Worm (Caenorhabditis elegans) whole organism, early embryonic: ENCODE data around the gene cpr-2.
A peak's percentile ranks its signal among the peaks of the same experiment; 100 is the strongest.

Experiments
- B0310.2 ChIP-seq: sonication (generic microtip); optimal IDR thresholded peaks from 2 replicates; lab custom pipeline; 2016; ENCODE audit warnings: mild to moderate bottlenecking, missing genetic modification characterization, missing compliant biosample characterization
- F13C5.2 ChIP-seq: sonication (generic microtip); optimal IDR thresholded peaks from 2 replicates; lab custom pipeline; 2017; ENCODE audit warnings: mild to moderate bottlenecking, missing genetic modification characterization, inconsistent platforms, missing compliant biosample characterization
- aly-1 ChIP-seq: sonication (generic microtip); optimal IDR thresholded peaks from 2 replicates; lab custom pipeline; 2016; ENCODE audit warnings: missing genetic modification characterization, missing compliant biosample characterization
- ama-1 ChIP-seq: fragments of 150-350 bp; optimal IDR thresholded peaks from 2 replicates; lab custom pipeline; 2014
- ceh-13 ChIP-seq: fragments of 200-800 bp; sonication (Bioruptor generic); optimal IDR thresholded peaks from 2 replicates; lab custom pipeline; 2018; ENCODE audit warnings: mild to moderate bottlenecking, missing genetic modification characterization, missing compliant biosample characterization
- ceh-36 ChIP-seq: sonication (generic microtip); optimal IDR thresholded peaks from 2 replicates; lab custom pipeline; 2016; ENCODE audit warnings: missing genetic modification characterization, inconsistent platforms, missing compliant biosample characterization
- ets-7 ChIP-seq: sonication (generic microtip); optimal IDR thresholded peaks from 2 replicates; lab custom pipeline; 2016; ENCODE audit warnings: missing genotype, missing genetic modification characterization, missing compliant biosample characterization
- flt-1 ChIP-seq: fragments of 200-800 bp; sonication (Bioruptor generic); IDR thresholded peaks from 2 replicates; pipeline ENCODE4 v1.3.6; 2022; ENCODE audit warnings: missing genetic modification characterization, missing compliant biosample characterization
- hmbx-1 ChIP-seq: sonication (generic microtip); optimal IDR thresholded peaks from 2 replicates; lab custom pipeline; 2016; ENCODE audit warnings: mild to moderate bottlenecking, missing genetic modification characterization, missing compliant biosample characterization
- hmg-4 ChIP-seq: fragments of 200-800 bp; sonication (Bioruptor generic); optimal IDR thresholded peaks from 2 replicates; lab custom pipeline; 2018; ENCODE audit warnings: mild to moderate bottlenecking, missing genetic modification characterization, missing compliant biosample characterization
- hnd-1 ChIP-seq: sonication (generic microtip); optimal IDR thresholded peaks from 2 replicates; lab custom pipeline; 2016; ENCODE audit warnings: missing genetic modification characterization, missing compliant biosample characterization
- pes-1 ChIP-seq: fragments of 200-800 bp; sonication (Bioruptor generic); IDR thresholded peaks from 2 replicates; pipeline ENCODE4 v1.3.6; 2022; ENCODE audit warnings: missing genetic modification reagents, missing genetic modification characterization, missing compliant biosample characterization
- scrt-1 ChIP-seq: fragments of 200-800 bp; sonication (Bioruptor generic); IDR thresholded peaks from 2 replicates; pipeline ENCODE4 v1.3.6; 2022; ENCODE audit warnings: missing genetic modification characterization, missing compliant biosample characterization
- sea-1 ChIP-seq: fragments of 200-800 bp; sonication (Bioruptor generic); conservative IDR thresholded peaks from 2 replicates; pipeline ENCODE4 v1.3.6; 2022; ENCODE audit warnings: missing genetic modification characterization, missing compliant biosample characterization
- tbx-11 ChIP-seq: fragments of 200-800 bp; sonication (Bioruptor generic); IDR thresholded peaks from 2 replicates; pipeline ENCODE4 v1.3.6; 2022; ENCODE audit warnings: missing genetic modification characterization, missing compliant biosample characterization
- tbx-37 ChIP-seq: fragments of 200-800 bp; sonication (Bioruptor generic); conservative IDR thresholded peaks from 2 replicates; pipeline ENCODE4 v1.3.6; 2022; ENCODE audit warnings: missing genetic modification reagents, missing genetic modification characterization, missing compliant biosample characterization
- tra-4 ChIP-seq: sonication (generic microtip); optimal IDR thresholded peaks from 2 replicates; lab custom pipeline; 2017; ENCODE audit warnings: missing genetic modification characterization, missing compliant biosample characterization

Gene cpr-2

ce11 chrV:16565639-16566038, 31.7 kb upstream of the cpr-2 start, which contains the start of gene sru-45:
TSS of gene sru-45 (plus strand) at chrV:16565939.
- TF ChIP-seq hmg-4 (GFP tag; lab: Kevin White, UChicago) (no peak), B0310.2 (tag; lab: Kevin White, UChicago) (no peak), ets-7 (tag; lab: Kevin White, UChicago) (no peak), aly-1 (tag; lab: Kevin White, UChicago) (no peak), tra-4 (tag; lab: Kevin White, UChicago) (no peak), ceh-36 (tag; lab: Kevin White, UChicago) (no peak), sea-1 (GFP tag; lab: Robert Waterston, UW) (no peak), hnd-1 (tag; lab: Kevin White, UChicago) (no peak), F13C5.2 (tag; lab: Kevin White, UChicago) (no peak), tbx-11 (GFP tag; lab: Robert Waterston, UW) (no peak), flt-1 (GFP tag; lab: Robert Waterston, UW) (no peak), tbx-37 (GFP tag; lab: Robert Waterston, UW) (no peak), hmbx-1 (tag; lab: Kevin White, UChicago) (no peak), scrt-1 (GFP tag; lab: Robert Waterston, UW) (no peak), ceh-13 (GFP tag; lab: Kevin White, UChicago) (no peak)

- TF ChIP-seq scrt-1 (GFP tag; lab: Robert Waterston, UW), result peak; percentile 82
- TF ChIP-seq ets-7 (tag; lab: Kevin White, UChicago), result peak; percentile 2
- TF ChIP-seq tbx-37 (GFP tag; lab: Robert Waterston, UW), result peak; percentile 79
- TF ChIP-seq hmbx-1 (tag; lab: Kevin White, UChicago), result no peak
- peak; percentile 16 for TF ChIP-seq aly-1 (tag; lab: Kevin White, UChicago)
- no peak for TF ChIP-seq flt-1 (GFP tag; lab: Robert Waterston, UW)
- peak; percentile 41 for TF ChIP-seq ceh-13 (GFP tag; lab: Kevin White, UChicago)
- TF ChIP-seq tbx-11 (GFP tag; lab: Robert Waterston, UW), result peak; percentile 74
- peak; percentile 5 for TF ChIP-seq B0310.2 (tag; lab: Kevin White, UChicago)
- TF ChIP-seq hmg-4 (GFP tag; lab: Kevin White, UChicago), result peak; percentile 49
- TF ChIP-seq hnd-1 (tag; lab: Kevin White, UChicago), result peak; percentile 13
- peak; percentile 92 for TF ChIP-seq pes-1
- TF ChIP-seq tra-4 (tag; lab: Kevin White, UChicago), result no peak
- peak; percentile 54; the same call in 1 of the 2 replicates for TF ChIP-seq sea-1 (GFP tag; lab: Robert Waterston, UW)
Measured at ce11 chrV:16552929-16553328, 19.0 kb upstream of the cpr-2 start, which contains the start of gene Y32B12B.4. TSS of gene Y32B12B.4 (plus strand) at chrV:16553327.

- TF ChIP-seq hmbx-1 (tag; lab: Kevin White, UChicago), result no peak
- no peak for TF ChIP-seq tbx-37 (GFP tag; lab: Robert Waterston, UW)
- TF ChIP-seq sea-1 (GFP tag; lab: Robert Waterston, UW), result no peak
- no peak for TF ChIP-seq ceh-13 (GFP tag; lab: Kevin White, UChicago)
- no peak for TF ChIP-seq tbx-11 (GFP tag; lab: Robert Waterston, UW)
- TF ChIP-seq F13C5.2 (tag; lab: Kevin White, UChicago), result no peak
- no peak for TF ChIP-seq aly-1 (tag; lab: Kevin White, UChicago)
- TF ChIP-seq ceh-36 (tag; lab: Kevin White, UChicago), result no peak
- no peak for TF ChIP-seq tra-4 (tag; lab: Kevin White, UChicago)
- TF ChIP-seq B0310.2 (tag; lab: Kevin White, UChicago), result no peak
- TF ChIP-seq flt-1 (GFP tag; lab: Robert Waterston, UW), result no peak
- no peak for TF ChIP-seq ets-7 (tag; lab: Kevin White, UChicago)
- no peak for TF ChIP-seq scrt-1 (GFP tag; lab: Robert Waterston, UW)
- no peak for TF ChIP-seq hmg-4 (GFP tag; lab: Kevin White, UChicago)
Measured at ce11 chrV:16550680-16551079, 16.8 kb upstream of the cpr-2 start, which contains the start of gene srbc-65. TSS of gene srbc-65 (plus strand) at chrV:16550980.

- TF ChIP-seq hnd-1 (tag; lab: Kevin White, UChicago) (no peak), ceh-13 (GFP tag; lab: Kevin White, UChicago) (no peak), tbx-11 (GFP tag; lab: Robert Waterston, UW) (no peak), ets-7 (tag; lab: Kevin White, UChicago) (no peak), aly-1 (tag; lab: Kevin White, UChicago) (no peak)
Measured at ce11 chrV:16540657-16541056, 6.8 kb upstream of the cpr-2 start.

DNA sequence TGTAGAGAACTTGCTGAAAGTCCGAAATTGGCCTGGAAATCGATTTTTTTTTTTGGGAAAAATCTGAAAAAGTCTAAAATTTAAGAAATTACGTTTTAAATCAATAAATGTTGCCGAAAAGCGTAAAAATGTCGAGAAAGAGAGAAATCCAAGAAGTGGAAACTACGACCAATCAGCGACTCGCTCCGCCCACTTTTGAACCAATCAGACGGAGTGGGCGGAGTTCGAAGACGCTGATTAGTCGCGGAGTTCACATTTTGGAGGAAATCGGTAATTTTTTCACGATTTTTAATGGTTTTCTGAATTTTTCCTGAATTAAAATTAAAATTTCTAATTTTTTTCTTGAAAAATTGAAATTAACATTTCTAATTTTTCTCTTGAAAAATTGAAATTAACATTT, 5.8 kb upstream of the cpr-2 start:
- no peak for TF ChIP-seq ceh-36 (tag; lab: Kevin White, UChicago)
- TF ChIP-seq flt-1 (GFP tag; lab: Robert Waterston, UW), result no peak
- TF ChIP-seq scrt-1 (GFP tag; lab: Robert Waterston, UW), result no peak

- TF ChIP-seq hnd-1 (tag; lab: Kevin White, UChicago) (no peak), flt-1 (GFP tag; lab: Robert Waterston, UW) (no peak), sea-1 (GFP tag; lab: Robert Waterston, UW) (no peak), hmg-4 (GFP tag; lab: Kevin White, UChicago) (no peak), aly-1 (tag; lab: Kevin White, UChicago) (no peak), ceh-13 (GFP tag; lab: Kevin White, UChicago) (no peak), B0310.2 (tag; lab: Kevin White, UChicago) (no peak), ceh-36 (tag; lab: Kevin White, UChicago) (no peak), hmbx-1 (tag; lab: Kevin White, UChicago) (no peak), scrt-1 (GFP tag; lab: Robert Waterston, UW) (no peak), ama-1 (lab: Kevin White, UChicago) (no peak), tra-4 (tag; lab: Kevin White, UChicago) (no peak), F13C5.2 (tag; lab: Kevin White, UChicago) (no peak), tbx-37 (GFP tag; lab: Robert Waterston, UW) (no peak), tbx-11 (GFP tag; lab: Robert Waterston, UW) (no peak), pes-1 (no peak), ets-7 (tag; lab: Kevin White, UChicago) (no peak)
Measured at ce11 chrV:16537908-16538446, 4.1 kb upstream of the cpr-2 start, which contains the start of gene Y32B12B.2. TSS of gene Y32B12B.2 (plus strand) at chrV:16538396.
